Worm (Caenorhabditis elegans) whole organism, early embryonic: ENCODE measurements around the gene EGAP1.1.

Experiments used
- B0310.2 ChIP-seq: sonication (generic microtip); optimal IDR thresholded peaks from 2 replicates; lab custom pipeline; 2016; ENCODE audit warnings: mild to moderate bottlenecking, missing genetic modification characterization, missing compliant biosample characterization
- ama-1 ChIP-seq: fragments of 150-350 bp; optimal IDR thresholded peaks from 2 replicates; lab custom pipeline; 2014
- tbx-11 ChIP-seq: fragments of 200-800 bp; sonication (Bioruptor generic); IDR thresholded peaks from 2 replicates; pipeline ENCODE4 v1.3.6; 2022; ENCODE audit warnings: missing genetic modification characterization, missing compliant biosample characterization
- tra-4 ChIP-seq: sonication (generic microtip); optimal IDR thresholded peaks from 2 replicates; lab custom pipeline; 2017; ENCODE audit warnings: missing genetic modification characterization, missing compliant biosample characterization

ce11 chrIII:5931433-5931994 is 5.5 kb downstream of the EGAP1.1 start, which contains the start of gene EGAP1.5:
- TF ChIP-seq B0310.2 (no peak), ama-1 (lab: Kevin White, UChicago) (no peak), tra-4 (tag; lab: Kevin White, UChicago) (no peak), tbx-11 (GFP tag; lab: Robert Waterston, UW) (no peak)
